Fruit fly (Drosophila melanogaster): ENCODE measurements around the gene CG14963.

CG14963 gene

DNA sequence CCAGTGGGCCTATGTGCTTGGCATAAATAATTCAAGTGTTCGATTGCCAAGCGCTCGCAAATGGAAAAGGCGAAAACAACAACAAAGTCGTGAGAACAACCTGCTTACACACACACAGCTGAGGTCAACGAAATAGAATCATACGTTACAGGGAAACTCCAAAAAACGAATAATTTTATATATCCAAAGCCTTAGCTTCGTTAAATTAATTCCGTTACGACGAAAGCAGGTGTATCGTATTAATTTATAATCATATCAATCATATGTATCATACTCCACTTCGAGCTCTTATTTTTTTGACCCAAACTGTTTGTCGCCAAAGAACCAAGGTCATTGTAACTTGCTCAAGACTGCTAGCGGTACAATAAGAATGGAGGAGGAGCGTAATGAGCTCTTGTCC is 7.1 kb upstream of the CG14963 start (continued):
- TF ChIP-seq HmgZ (tag; optimal IDR thresholded peaks at IDR 0.05) (peak; percentile 85), CG16863 (GFP tag; optimal IDR thresholded peaks at IDR 0.05) (peak; percentile 79), NC2α (GFP tag; optimal IDR thresholded peaks at IDR 0.05) (peak; percentile 53), CG1603 (tag; optimal IDR thresholded peaks at IDR 0.05) (peak; percentile 90), psq (GFP tag; optimal IDR thresholded peaks at IDR 0.05) (peak; percentile 43), CG13424 (tag; optimal IDR thresholded peaks at IDR 0.05) (peak; percentile 81), caup (GFP tag; optimal IDR thresholded peaks at IDR 0.05; ENCODE audit: severe bottlenecking) (peak; percentile 86), CG1832 (GFP tag; optimal IDR thresholded peaks at IDR 0.05) (no peak), hkb (optimal IDR thresholded peaks at IDR 0.05) (no peak), hkb (GFP tag; IDR thresholded peaks at IDR 0.05) (peak; percentile 95), CG16815 (GFP tag; optimal IDR thresholded peaks at IDR 0.05) (peak; percentile 57)

DNA sequence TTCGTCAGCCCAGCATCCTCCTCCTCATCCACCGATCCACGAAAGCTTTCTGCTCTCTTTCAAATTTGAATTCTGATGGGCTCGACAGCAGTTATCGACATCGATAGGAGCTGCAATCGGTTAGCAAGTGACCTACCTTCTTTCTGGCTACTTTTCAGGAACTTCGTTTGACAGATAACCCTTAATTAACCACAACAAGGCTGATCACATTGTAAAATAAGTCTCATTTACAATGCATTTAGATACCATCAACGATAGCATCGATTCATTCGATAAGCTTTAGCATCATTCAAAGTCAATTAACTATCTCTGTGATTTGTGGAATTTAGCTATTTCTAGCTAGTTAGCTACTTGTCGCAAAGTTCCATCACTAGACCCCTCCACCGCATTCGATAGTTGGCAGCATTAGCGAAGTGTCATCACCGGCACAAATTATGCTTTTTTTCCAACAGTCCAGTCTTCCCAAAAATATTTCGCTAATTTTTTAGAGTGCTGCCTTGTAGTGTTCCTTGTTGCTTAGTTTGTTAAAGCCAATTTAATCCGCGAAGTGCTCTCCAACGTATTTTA is 6.3 kb upstream of the CG14963 start, which contains the start of the genes MnM and Girdin:
Gene MnM, minus strand, starts transcription at position 51 of the 567 bp plus-strand sequence.
Gene Girdin, plus strand, starts transcription at position 401 of the 567 bp plus-strand sequence.
- TF ChIP-seq CG17361 (GFP tag; IDR thresholded peaks at IDR 0.05) (no peak; the same call in none of the 3 replicates), bsh (GFP tag; optimal IDR thresholded peaks at IDR 0.05) (peak in 1 of 2 experiments; percentile 41), CG17829 (tag; optimal IDR thresholded peaks at IDR 0.05) (peak; percentile 71), crol (GFP tag; IDR thresholded peaks at IDR 0.05) (no peak), CG31441 (GFP tag; IDR thresholded peaks at IDR 0.05) (no peak), CG1529 (GFP tag; optimal IDR thresholded peaks at IDR 0.05) (no peak), CG7357 (GFP tag; IDR thresholded peaks at IDR 0.05) (no peak), CG6854 (GFP tag; optimal IDR thresholded peaks at IDR 0.05) (no peak), usp (GFP tag; optimal IDR thresholded peaks at IDR 0.05) (no peak), ind (GFP tag; optimal IDR thresholded peaks at IDR 0.05) (peak; percentile 76), Vsx1 (GFP tag; optimal IDR thresholded peaks at IDR 0.05) (no peak), CG7372 (GFP tag; IDR thresholded peaks at IDR 0.05) (0 out of 2 replicates have a peak, but pooled peaks have one; percentile 11), ash1 (GFP tag; optimal IDR thresholded peaks at IDR 0.05) (no peak), Pdp1 (GFP tag; optimal IDR thresholded peaks at IDR 0.05) (peak; percentile 67 to 69), Ada2b (GFP tag; IDR thresholded peaks at IDR 0.05) (no peak; the same call in 1 of the 2 replicates), CG6765 (GFP tag; optimal IDR thresholded peaks at IDR 0.05) (no peak), CG10274 (GFP tag; optimal IDR thresholded peaks at IDR 0.05) (no peak), NC2β (GFP tag; optimal IDR thresholded peaks at IDR 0.05) (peak; percentile 51), CG9727 (GFP tag; optimal IDR thresholded peaks at IDR 0.05) (peak; percentile 46), ato (GFP tag; IDR thresholded peaks at IDR 0.05; ENCODE audit: partially characterized antibody) (peak; percentile 64; the same call in 1 of the 2 replicates), CG15696 (tag; optimal IDR thresholded peaks at IDR 0.05) (peak; percentile 41), pho (GFP tag; optimal IDR thresholded peaks at IDR 0.05) (peak; percentile 86), dan (GFP tag; IDR thresholded peaks at IDR 0.05) (no peak), eyg (GFP tag; optimal IDR thresholded peaks at IDR 0.05) (no peak), chinmo (GFP tag; IDR thresholded peaks at IDR 0.05; ENCODE audit: partially characterized antibody) (0 out of 4 replicates have a peak, but pooled peaks have one; percentile 4), sisA (GFP tag; IDR thresholded peaks at IDR 0.05) (peak; percentile 56), CG7271 (tag; optimal IDR thresholded peaks at IDR 0.05) (no peak), HmgD (GFP tag; optimal IDR thresholded peaks at IDR 0.05) (peak; percentile 95), Spps (tag; optimal IDR thresholded peaks at IDR 0.05) (no peak), MTF-1 (GFP tag; optimal IDR thresholded peaks at IDR 0.05; ENCODE audit: borderline replicate concordance) (no peak), CG31388 (GFP tag; optimal IDR thresholded peaks at IDR 0.05) (peak; percentile 17), bbx (GFP tag; IDR thresholded peaks at IDR 0.05; ENCODE audit: partially characterized antibody) (peak; percentile 63), scrt (GFP tag; optimal IDR thresholded peaks at IDR 0.05) (no peak), vnd (GFP tag; IDR thresholded peaks at IDR 0.05; ENCODE audit: partially characterized antibody) (peak; percentile 86), Kr (GFP tag; optimal IDR thresholded peaks at IDR 0.05) (no peak), CG17612 (GFP tag; IDR thresholded peaks at IDR 0.05) (no peak), CG10959 (GFP tag; IDR thresholded peaks at IDR 0.05) (no peak), ham (GFP tag; IDR thresholded peaks at IDR 0.05) (no peak)
